Fruit fly (Drosophila melanogaster) whole organism, larva: ENCODE measurements around the gene CG12206.

Experiments used
- noc ChIP-seq: fragments of 200-800 bp; sonication (Bioruptor generic); optimal IDR thresholded peaks from 3 replicates; lab custom pipeline; 2019; ENCODE audit warnings: missing biosample characterization, mild to moderate bottlenecking, missing genetic modification characterization, moderate library complexity

Gene CG12206

dm6 chrX:3455431-3456001 is 18.8 kb downstream of the CG12206 start:
- TF ChIP-seq noc (tag; lab: Kevin White, UChicago), result no peak

dm6 chrX:3454715-3455114 is 19.6 kb downstream of the CG12206 start:
- TF ChIP-seq noc (tag; lab: Kevin White, UChicago), result no peak

- no peak for TF ChIP-seq noc (tag; lab: Kevin White, UChicago)
These were observed 21.1 kb downstream of the CG12206 start for dm6 chrX:3453038-3453819.

dm6 chrX:3451916-3452315 is 22.4 kb downstream of the CG12206 start:
- TF ChIP-seq noc (tag; lab: Kevin White, UChicago), result no peak

dm6 chrX:3451250-3451786 is 23.0 kb downstream of the CG12206 start:
- TF ChIP-seq noc (tag; lab: Kevin White, UChicago), result no peak

dm6 chrX:3448893-3449394 is 25.4 kb downstream of the CG12206 start, which contains the start of gene CG12535:
CG12535 (minus strand) TSS chrX:3448943.
- no peak for TF ChIP-seq noc (tag; lab: Kevin White, UChicago)

dm6 chrX:3447718-3448523 is 26.4 kb downstream of the CG12206 start:
- no peak for TF ChIP-seq noc (tag; lab: Kevin White, UChicago)

- no peak for TF ChIP-seq noc (tag; lab: Kevin White, UChicago)
These were observed 27.7 kb downstream of the CG12206 start for dm6 chrX:3446650-3447049.

- no peak for TF ChIP-seq noc (tag; lab: Kevin White, UChicago)
These were observed 28.2 kb downstream of the CG12206 start for dm6 chrX:3446157-3446556.

- TF ChIP-seq noc (tag; lab: Kevin White, UChicago), result peak; percentile 86
These were observed 29.5 kb downstream of the CG12206 start for dm6 chrX:3444800-3445199.

dm6 chrX:3443902-3444301 is 30.4 kb downstream of the CG12206 start:
- peak; percentile 64 for TF ChIP-seq noc (tag; lab: Kevin White, UChicago)

- TF ChIP-seq noc (tag; lab: Kevin White, UChicago), result no peak
These were observed 31.6 kb downstream of the CG12206 start for dm6 chrX:3442543-3443207.

dm6 chrX:3440506-3440905 is 33.8 kb downstream of the CG12206 start:
- TF ChIP-seq noc (tag; lab: Kevin White, UChicago), result no peak

- TF ChIP-seq noc (tag; lab: Kevin White, UChicago), result no peak
These were observed 36.8 kb downstream of the CG12206 start for dm6 chrX:3437493-3437892.

dm6 chrX:3436183-3436582 is 38.1 kb downstream of the CG12206 start:
- no peak for TF ChIP-seq noc (tag; lab: Kevin White, UChicago)
